Worm (Caenorhabditis elegans) whole organism, L4 larva: ENCODE data around the gene str-5.
"Not testable (repeated sequence)": the region's sequence is repeated elsewhere in the genome, so short reads cannot be mapped to it uniquely, and the experiment has no call there.

Experiments
- F26F4.8 ChIP-seq: fragments of 200-800 bp; sonication (Bioruptor generic); conservative IDR thresholded peaks from 2 replicates; pipeline ENCODE4 v1.3.6; 2022; ENCODE audit warnings: missing genetic modification characterization, missing compliant biosample characterization
- F37D6.2 ChIP-seq: sonication (generic microtip); optimal IDR thresholded peaks from 2 replicates; lab custom pipeline; 2016; ENCODE audit warnings: mild to moderate bottlenecking, missing genetic modification characterization, missing compliant biosample characterization
- T20F7.1 ChIP-seq: fragments of 200-800 bp; sonication (Bioruptor generic); optimal IDR thresholded peaks from 2 replicates; lab custom pipeline; 2018; ENCODE audit warnings: mild to moderate bottlenecking, missing genetic modification characterization, missing compliant biosample characterization
- aha-1 ChIP-seq: fragments of 150-350 bp; peaks from one replicate; lab custom pipeline; 2014; ENCODE audit warnings: missing biosample characterization, missing genetic modification characterization
- daf-16 ChIP-seq, 3 experiments: sonication (generic microtip); optimal IDR thresholded peaks; 2 replicates each; lab custom pipeline; 2016 to 2017; ENCODE audit warnings: missing genetic modification characterization in 3 of 3, missing genetic modification reagents in 3 of 3, mild to moderate bottlenecking in 2 of 3, missing compliant biosample characterization in 2 of 3, missing biosample characterization in 1 of 3, moderate library complexity in 1 of 3
- daf-19 ChIP-seq: fragments of 200-800 bp; sonication (Bioruptor generic); conservative IDR thresholded peaks from 2 replicates; pipeline ENCODE4 v1.3.6; 2022; ENCODE audit warnings: missing genetic modification characterization, missing compliant biosample characterization
- daf-8 ChIP-seq: fragments of 200-800 bp; sonication (Bioruptor generic); IDR thresholded peaks from 2 replicates; pipeline ENCODE4 v1.3.6; 2022; ENCODE audit warnings: missing genetic modification characterization, missing compliant biosample characterization
- dmd-8 ChIP-seq: fragments of 200-800 bp; sonication (Bioruptor generic); IDR thresholded peaks from 2 replicates; pipeline ENCODE4 v1.3.6; 2022; ENCODE audit warnings: missing genetic modification characterization, missing compliant biosample characterization
- dpl-1 ChIP-seq: fragments of 150-350 bp; optimal IDR thresholded peaks from 2 replicates; lab custom pipeline; 2014; ENCODE audit warnings: missing biosample characterization, missing genetic modification reagents, missing genetic modification characterization
- fkh-10 ChIP-seq: fragments of 150-350 bp; optimal IDR thresholded peaks from 2 replicates; lab custom pipeline; 2014; ENCODE audit warnings: missing biosample characterization, missing genetic modification reagents, missing genetic modification characterization
- hlh-30 ChIP-seq: sonication (generic microtip); optimal IDR thresholded peaks from 2 replicates; lab custom pipeline; 2017; ENCODE audit warnings: antibody characterized with exemption, mild to moderate bottlenecking, missing genetic modification characterization, missing compliant biosample characterization; ENCODE audit not compliant: insufficient read depth
- hmg-1.1 ChIP-seq: fragments of 200-800 bp; sonication (Bioruptor generic); IDR thresholded peaks from 2 replicates; pipeline ENCODE4 v1.3.6; 2022; ENCODE audit warnings: missing genetic modification reagents, missing genetic modification characterization, missing compliant biosample characterization
- lim-7 ChIP-seq: fragments of 200-800 bp; sonication (Bioruptor generic); IDR thresholded peaks from 2 replicates; pipeline ENCODE4 v1.3.6; 2022; ENCODE audit warnings: missing genetic modification characterization, missing compliant biosample characterization
- lin-29 ChIP-seq: fragments of 200-800 bp; sonication (Bioruptor generic); IDR thresholded peaks from 2 replicates; pipeline ENCODE4 v1.3.6; 2022; ENCODE audit warnings: missing genetic modification reagents, missing genetic modification characterization, missing compliant biosample characterization
- lin-38 ChIP-seq: fragments of 200-800 bp; sonication (Bioruptor generic); IDR thresholded peaks from 2 replicates; pipeline ENCODE4 v1.3.6; 2022; ENCODE audit warnings: missing genetic modification reagents, missing genetic modification characterization, missing compliant biosample characterization
- madf-9 ChIP-seq: fragments of 200-800 bp; sonication (Bioruptor generic); conservative IDR thresholded peaks from 2 replicates; pipeline ENCODE4 v1.3.6; 2022; ENCODE audit warnings: missing genetic modification reagents, missing genetic modification characterization, missing compliant biosample characterization
- mdl-1 ChIP-seq, 2 experiments: fragments of 150-350 bp in 1 of 2; sonication (generic microtip) in 1 of 2; optimal IDR thresholded peaks; 2 replicates each; lab custom pipeline; 2014 to 2017; ENCODE audit warnings: missing biosample characterization in 2 of 2, missing genetic modification characterization in 2 of 2
- mes-2 ChIP-seq: sonication (generic microtip); optimal IDR thresholded peaks from 2 replicates; lab custom pipeline; 2016; ENCODE audit warnings: missing genotype, mild to moderate bottlenecking, missing genetic modification characterization, missing compliant biosample characterization; ENCODE audit not compliant: poor library complexity, severe bottlenecking
- nhr-11 ChIP-seq: fragments of 150-350 bp; optimal IDR thresholded peaks from 2 replicates; lab custom pipeline; 2014; ENCODE audit warnings: missing biosample characterization, missing genetic modification characterization
- nhr-41 ChIP-seq: fragments of 200-800 bp; sonication (Bioruptor generic); IDR thresholded peaks from 2 replicates; pipeline ENCODE4 v1.3.6; 2022; ENCODE audit warnings: missing genetic modification reagents, missing genetic modification characterization, missing compliant biosample characterization
- nhr-48 ChIP-seq: sonication (generic microtip); optimal IDR thresholded peaks from 2 replicates; lab custom pipeline; 2016; ENCODE audit warnings: mild to moderate bottlenecking, missing genetic modification characterization, missing compliant biosample characterization
- php-3 ChIP-seq: fragments of 200-800 bp; sonication (Bioruptor generic); IDR thresholded peaks from 2 replicates; pipeline ENCODE4 v1.3.6; 2022; ENCODE audit warnings: missing genetic modification reagents, missing genetic modification characterization, missing compliant biosample characterization
- sdz-12 ChIP-seq: fragments of 200-800 bp; sonication (Bioruptor generic); optimal IDR thresholded peaks from 2 replicates; lab custom pipeline; 2018; ENCODE audit warnings: mild to moderate bottlenecking, missing genetic modification characterization, missing compliant biosample characterization
- snpc-4 ChIP-seq: fragments of 150-350 bp; optimal IDR thresholded peaks from 2 replicates; lab custom pipeline; 2014; ENCODE audit warnings: missing biosample characterization, missing genetic modification characterization
- tra-1 ChIP-seq: fragments of 200-800 bp; sonication (Bioruptor generic); IDR thresholded peaks from 2 replicates; pipeline ENCODE4 v1.3.6; 2022; ENCODE audit warnings: missing genetic modification reagents, missing genetic modification characterization, missing compliant biosample characterization
- unc-62 ChIP-seq, 3 experiments: fragments of 150-350 bp in 1 of 3; sonication (generic microtip); optimal IDR thresholded peaks in 2 of 3; peaks in 1 of 3; 1 replicate in 1 of 3; 2 replicates in 2 of 3; lab custom pipeline; 2014 to 2017; ENCODE audit warnings: missing biosample characterization in 3 of 3, missing genetic modification characterization in 3 of 3, missing genetic modification reagents in 3 of 3, missing genotype in 1 of 3
- vab-7 ChIP-seq: fragments of 200-800 bp; sonication (Bioruptor generic); IDR thresholded peaks from 2 replicates; pipeline ENCODE4 v1.3.6; 2022; ENCODE audit warnings: missing genetic modification reagents, missing genetic modification characterization, missing compliant biosample characterization
- zip-2 ChIP-seq: fragments of 150-350 bp; optimal IDR thresholded peaks from 2 replicates; lab custom pipeline; 2014; ENCODE audit warnings: missing biosample characterization, missing genetic modification characterization
- ztf-7 ChIP-seq: fragments of 150-350 bp; optimal IDR thresholded peaks from 2 replicates; lab custom pipeline; 2014; ENCODE audit warnings: missing biosample characterization, missing genetic modification characterization

The str-5 gene

ce11 chrV:15792409-15792808, 39.4 kb downstream of the str-5 start, which contains the start of gene T26E4.4:
Gene T26E4.4, minus strand, starts transcription at chrV:15792509.
- TF ChIP-seq vab-7, result no peak
- TF ChIP-seq aha-1 (tag; lab: Kevin White, UChicago), result peak; percentile 12
- TF ChIP-seq, all 104 proteins: peak for 1

DNA sequence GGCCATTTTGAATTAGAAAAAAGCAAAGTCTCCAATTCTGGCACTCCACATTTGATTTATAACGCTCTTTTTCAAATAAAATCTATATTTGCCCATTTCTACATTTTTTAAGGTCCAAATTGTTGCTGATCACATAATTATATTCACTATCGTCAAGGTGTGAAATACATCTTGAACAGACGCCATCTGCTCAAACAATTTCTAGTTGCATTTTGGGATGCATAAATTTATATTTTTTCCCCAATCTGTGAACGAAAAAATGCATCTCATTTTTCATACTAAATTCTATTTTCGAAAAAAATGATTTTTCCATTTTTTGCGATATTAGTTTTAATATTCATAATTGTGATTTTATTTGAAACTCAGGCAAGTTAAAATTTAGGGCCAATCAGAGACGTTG, 40.2 kb downstream of the str-5 start, which contains the start of gene T26E4.7:
TSS of gene T26E4.7 (plus strand) at position 301 of the 400 bp plus-strand sequence.
- TF ChIP-seq snpc-4 (tag; lab: Kevin White, UChicago) (no peak), T20F7.1 (no peak), vab-7 (no peak), hlh-30 (no peak), nhr-41 (GFP tag; lab: Robert Waterston, UW) (no peak), dmd-8 (GFP tag; lab: Robert Waterston, UW) (no peak), lim-7 (GFP tag; lab: Robert Waterston, UW) (no peak), F37D6.2 (tag; lab: Kevin White, UChicago) (no peak), mes-2 (tag; lab: Kevin White, UChicago) (no peak), F26F4.8 (GFP tag; lab: Robert Waterston, UW) (no peak), daf-8 (no peak), daf-19 (GFP tag; lab: Robert Waterston, UW) (no peak), zip-2 (tag; lab: Kevin White, UChicago) (no peak), fkh-10 (GFP tag; lab: Kevin White, UChicago) (no peak)

- TF ChIP-seq hmg-1.1 (GFP tag; lab: Robert Waterston, UW) (no peak), lin-38 (no peak), unc-62 (GFP tag; optimal IDR thresholded peaks at IDR 0.05 in 1 of 2; lab: Kevin White, UChicago) (peak in 1 of 2 experiments; percentile 78), unc-62 (tag; optimal IDR thresholded peaks at IDR 0.05; lab: Kevin White, UChicago) (no peak), sdz-12 (GFP tag; lab: Kevin White, UChicago) (no peak)
- TF ChIP-seq, all 104 proteins: peak for 1
Observed at ce11 chrV:15796087-15796486, 43.0 kb downstream of the str-5 start, which contains the start of gene nhr-223. Gene nhr-223, plus strand, starts transcription at chrV:15796387.

DNA sequence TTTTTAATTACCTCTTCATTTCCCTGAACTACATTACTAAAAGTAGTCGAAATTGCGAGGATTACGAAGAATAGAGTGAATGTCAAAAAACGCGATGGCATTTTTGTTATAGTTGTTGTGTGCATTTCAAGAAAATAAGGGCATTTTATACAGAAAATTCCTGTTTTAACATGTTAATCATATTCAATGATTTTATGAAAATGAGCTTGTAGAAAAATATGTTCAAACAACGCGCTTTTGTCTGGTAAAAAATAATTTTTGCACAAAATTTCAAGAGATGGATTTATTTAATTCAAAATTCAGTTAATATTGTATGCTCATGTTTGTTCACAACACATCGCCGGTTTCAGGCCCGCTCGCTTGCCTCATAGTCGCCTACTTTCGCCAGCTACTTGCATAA, 45.1 kb downstream of the str-5 start, which contains the start of gene T26E4.10:
TSS of gene T26E4.10 (minus strand) at position 101 of the 400 bp plus-strand sequence.
- TF ChIP-seq nhr-48 (tag; lab: Kevin White, UChicago) (no peak), tra-1 (GFP tag; lab: Robert Waterston, UW) (no peak), unc-62 (GFP tag; optimal IDR thresholded peaks at IDR 0.05 in 1 of 2; lab: Kevin White, UChicago) (peak in 1 of 2 experiments; percentile 49), unc-62 (tag; optimal IDR thresholded peaks at IDR 0.05; lab: Kevin White, UChicago) (no peak), dpl-1 (GFP tag; lab: Kevin White, UChicago) (no peak)

ce11 chrV:15802623-15803022, 49.6 kb downstream of the str-5 start, which contains the start of gene T26E4.9:
Gene T26E4.9, minus strand, starts transcription at chrV:15802723.
- not testable (repeated sequence) for TF ChIP-seq mdl-1 (tag; optimal IDR thresholded peaks at IDR 0.05; lab: Kevin White, UChicago); daf-8; nhr-11
- TF ChIP-seq, all 104 proteins: peak for 0; not testable (repeated sequence) for 104

ce11 chrV:15803079-15803478, 50.0 kb downstream of the str-5 start, which contains the start of gene srd-27:
Gene srd-27, plus strand, starts transcription at chrV:15803379.
- not testable (repeated sequence) for TF ChIP-seq ztf-7 (tag; lab: Kevin White, UChicago); madf-9; daf-16 (GFP tag; optimal IDR thresholded peaks at IDR 0.05; lab: Kevin White, UChicago); daf-16 (tag; optimal IDR thresholded peaks at IDR 0.05; lab: Kevin White, UChicago)

ce11 chrV:15803748-15804147, 50.7 kb downstream of the str-5 start, which contains the start of gene T26E4.18:
Gene T26E4.18, minus strand, starts transcription at chrV:15803848.
- not testable (repeated sequence) for TF ChIP-seq lin-29; lin-38; php-3 (GFP tag; lab: Robert Waterston, UW)
